Fruit fly (Drosophila melanogaster) S2 (cell line): Measurements from ENCODE around the gene CG14568.

Experiments used
- CG8478 ChIP-seq: fragments of >200 bp; optimal IDR thresholded peaks from 2 replicates; lab custom pipeline; 2018
- CTCF ChIP-seq, 2 experiments: fragments of >200 bp; optimal IDR thresholded peaks; 2 replicates each; lab custom pipeline; 2018

The CG14568 gene

DNA sequence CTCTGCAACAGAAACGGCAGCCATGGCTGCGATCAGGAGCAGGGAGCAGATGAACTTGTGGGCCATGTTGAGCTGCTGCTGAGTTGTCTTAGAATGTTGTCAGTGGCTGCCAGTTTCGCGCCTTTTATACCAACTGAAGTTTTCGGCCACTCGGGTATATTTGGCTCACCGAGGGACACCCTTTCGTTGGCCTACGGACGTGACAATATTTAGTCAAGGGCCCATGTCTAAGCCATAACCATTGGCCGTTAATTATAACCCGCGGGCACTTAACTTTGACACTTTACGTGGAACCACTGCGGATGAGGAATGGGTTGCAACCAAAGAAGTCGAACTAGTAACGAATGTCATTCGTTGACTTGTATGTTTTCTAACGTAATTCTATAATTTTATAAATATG lies at the start of gene CG14568:
Gene CG14568, minus strand, starts transcription at position 101 of the 400 bp plus-strand sequence.
- no peak for TF ChIP-seq CTCF (optimal IDR thresholded peaks at IDR 0.05; lab: Kevin White, UChicago)
- TF ChIP-seq CG8478, result no peak

- no peak for TF ChIP-seq CTCF (optimal IDR thresholded peaks at IDR 0.05; lab: Kevin White, UChicago)
- no peak for TF ChIP-seq CG8478
Observed at dm6 chr3L:21773855-21774254, 40.6 kb upstream of the CG14568 start.

DNA sequence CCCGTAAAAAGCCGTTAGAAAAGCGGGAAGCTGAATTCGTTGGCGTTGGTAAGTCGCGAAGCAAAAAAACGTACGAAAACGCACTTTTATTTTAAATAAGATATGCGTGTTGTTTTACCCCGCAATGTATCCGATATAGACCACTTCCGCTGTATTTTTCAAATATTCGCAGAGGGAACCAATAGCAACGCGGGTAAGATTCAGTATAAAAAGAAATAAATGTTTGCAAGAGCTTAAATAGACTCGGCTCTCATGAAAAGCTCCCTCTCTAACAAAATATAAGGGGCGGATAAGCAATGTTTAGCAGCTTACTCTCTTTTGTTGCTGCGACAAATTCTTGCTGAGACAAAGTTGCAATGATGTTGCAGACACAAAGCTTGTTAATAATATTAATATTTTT lies 37.0 kb upstream of the CG14568 start, which contains the start of gene Syn1:
Gene Syn1, minus strand, starts transcription at position 207 of the 400 bp plus-strand sequence.
- no peak for TF ChIP-seq CTCF (optimal IDR thresholded peaks at IDR 0.05; lab: Kevin White, UChicago)
- no peak for TF ChIP-seq CG8478

- TF ChIP-seq CTCF (optimal IDR thresholded peaks at IDR 0.05; lab: Kevin White, UChicago) (no peak), CG8478 (no peak)
Observed at dm6 chr3L:21769515-21769914, 36.2 kb upstream of the CG14568 start, which contains the start of gene CG7370. CG7370 (plus strand) TSS chr3L:21769815.

- TF ChIP-seq CG8478 (no peak), CTCF (optimal IDR thresholded peaks at IDR 0.05; lab: Kevin White, UChicago) (no peak)
Observed at dm6 chr3L:21765931-21766330, 32.6 kb upstream of the CG14568 start.

- TF ChIP-seq CTCF (optimal IDR thresholded peaks at IDR 0.05; lab: Kevin White, UChicago) (no peak), CG8478 (no peak)
Observed at dm6 chr3L:21756857-21757256, 23.6 kb upstream of the CG14568 start, which contains the start of gene CG14564. CG14564 (plus strand) TSS chr3L:21757157.

- TF ChIP-seq CTCF (optimal IDR thresholded peaks at IDR 0.05; lab: Kevin White, UChicago) (no peak), CG8478 (no peak)
Observed at dm6 chr3L:21744169-21744568, 10.9 kb upstream of the CG14568 start, which contains the start of gene CG14565. CG14565 (minus strand) TSS chr3L:21744269.

DNA sequence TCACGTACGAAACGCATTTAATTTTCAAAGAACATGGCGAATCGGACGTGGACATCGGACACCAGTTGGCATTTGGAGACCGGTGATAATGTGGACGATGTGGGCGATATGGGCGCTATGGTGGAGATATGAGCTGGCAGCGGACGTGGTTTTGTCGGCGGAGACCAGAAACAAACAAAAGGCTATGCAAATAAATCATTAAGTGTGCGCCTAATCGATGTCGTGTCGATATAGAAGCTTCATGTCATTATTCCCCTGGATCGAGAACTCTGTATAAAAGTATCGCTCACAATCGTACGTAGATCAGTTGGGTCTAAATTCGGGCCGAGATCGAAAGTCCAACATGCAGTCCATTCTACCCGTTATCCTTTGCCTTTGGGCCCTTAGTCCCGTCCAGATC lies 7.9 kb upstream of the CG14568 start, which contains the start of gene CG14572:
Gene CG14572, plus strand, starts transcription at position 301 of the 400 bp plus-strand sequence.
- TF ChIP-seq CG8478 (no peak), CTCF (optimal IDR thresholded peaks at IDR 0.05; lab: Kevin White, UChicago) (no peak)

DNA sequence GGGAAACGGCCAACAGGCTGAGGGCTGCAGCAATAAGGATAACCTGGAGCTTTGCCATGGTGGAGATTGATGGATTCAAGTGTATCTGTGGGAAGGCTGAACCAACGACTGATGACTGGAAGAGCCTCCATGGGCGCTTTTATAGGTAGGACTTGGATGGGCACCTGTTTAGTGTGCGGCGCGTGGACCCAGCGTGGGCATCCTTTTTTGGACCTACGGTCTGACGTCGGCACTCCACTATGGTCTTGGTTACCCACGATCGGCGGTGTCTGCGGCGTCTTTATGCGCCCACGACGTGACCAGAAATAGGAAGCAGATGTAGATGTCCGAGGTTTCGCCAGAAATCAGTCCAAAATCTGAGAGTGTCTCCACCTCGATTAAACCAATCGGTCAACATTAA lies 6.9 kb upstream of the CG14568 start, which contains the start of gene CG14566:
Gene CG14566, minus strand, starts transcription at position 101 of the 400 bp plus-strand sequence.
- TF ChIP-seq CTCF (optimal IDR thresholded peaks at IDR 0.05; lab: Kevin White, UChicago) (no peak), CG8478 (no peak)

DNA sequence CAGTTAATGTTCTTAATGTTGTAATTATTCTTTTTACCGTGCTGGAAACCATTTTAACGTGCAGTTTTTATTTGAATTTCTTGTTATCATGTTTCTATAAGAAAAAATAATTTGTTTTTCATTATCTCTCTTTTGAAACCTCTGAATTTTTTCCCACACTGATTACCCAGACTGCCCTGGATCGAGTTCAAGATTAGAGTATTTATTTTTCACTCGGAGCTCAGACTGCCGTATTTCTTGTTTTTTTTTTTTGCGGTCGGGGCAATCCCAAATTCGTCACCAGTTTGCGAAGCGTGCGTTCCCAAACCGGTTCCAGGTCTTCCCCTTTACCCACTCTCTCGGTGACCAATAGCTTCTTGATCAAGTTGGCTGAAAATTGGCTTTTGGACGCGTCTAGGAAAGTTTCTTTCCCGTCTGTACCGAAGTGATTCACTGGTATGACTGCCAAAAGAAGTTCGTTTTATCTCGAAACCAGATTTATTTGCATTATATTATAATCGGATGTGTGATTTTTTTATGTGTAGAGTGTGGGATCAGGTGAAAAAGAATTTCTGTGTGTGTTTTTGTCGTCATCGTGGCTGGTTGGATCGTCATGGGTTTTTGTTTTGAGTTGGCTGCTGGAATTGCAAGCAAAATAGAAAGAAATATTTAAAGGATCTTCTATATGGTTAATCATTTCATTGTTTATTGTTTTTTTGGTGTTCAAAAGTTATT lies 5.9 kb upstream of the CG14568 start:
- TF ChIP-seq CTCF (optimal IDR thresholded peaks at IDR 0.05; lab: Kevin White, UChicago), result no peak

DNA sequence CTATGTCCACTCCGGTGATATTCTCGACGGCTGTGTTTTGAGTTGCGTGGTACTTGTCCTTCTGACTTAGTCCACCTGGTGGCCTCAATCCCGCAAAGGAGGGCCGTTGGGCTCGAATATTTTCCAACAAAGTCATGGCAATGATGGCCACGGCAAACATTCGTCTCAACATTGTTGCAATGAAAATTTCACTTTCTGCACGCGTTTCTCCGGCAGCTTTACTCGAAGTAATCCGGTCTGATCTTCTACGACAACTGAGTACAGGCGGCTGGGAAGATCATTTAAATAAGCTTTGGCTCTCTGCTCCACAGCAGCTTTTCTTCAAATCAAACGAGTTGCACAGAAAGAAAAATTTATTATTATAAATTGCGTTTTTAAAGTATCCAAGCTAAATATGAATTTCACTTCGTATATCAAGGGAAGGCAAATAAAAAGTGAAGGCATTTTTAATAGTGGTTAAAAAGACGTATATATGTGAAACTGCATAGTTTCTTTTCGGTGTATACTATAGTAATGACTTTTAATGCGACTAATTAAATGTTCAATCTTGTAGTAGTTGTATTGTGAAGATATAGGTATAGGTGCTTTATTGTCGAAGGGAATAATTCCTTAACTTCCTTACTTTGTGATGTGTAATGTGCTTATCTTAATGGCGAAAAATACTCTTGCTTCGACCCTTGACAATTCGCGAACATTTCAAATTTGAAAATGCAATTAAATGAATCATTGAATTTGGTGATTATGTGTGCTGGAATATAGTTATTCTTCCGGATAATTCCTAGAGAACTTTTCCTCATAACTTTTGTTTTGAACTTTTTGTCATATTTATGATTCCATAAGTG lies 5.1 kb upstream of the CG14568 start, which contains the start of gene CG14567:
Gene CG14567, minus strand, starts transcription at position 256 of the 842 bp plus-strand sequence.
- TF ChIP-seq CG8478 (no peak), CTCF (optimal IDR thresholded peaks at IDR 0.05; lab: Kevin White, UChicago) (no peak)

dm6 chr3L:21733799-21734198 lies 512 bp upstream of the CG14568 start, which contains the start of gene CG14573:
CG14573 (plus strand) TSS chr3L:21734099.
- TF ChIP-seq CG8478, result no peak
- TF ChIP-seq CTCF (optimal IDR thresholded peaks at IDR 0.05; lab: Kevin White, UChicago), result no peak

dm6 chr3L:21731104-21731600 lies 2.1 kb downstream of the CG14568 start, which contains the start of gene CG14569:
CG14569 (minus strand) TSS chr3L:21731550.
- TF ChIP-seq CG8478 (no peak), CTCF (optimal IDR thresholded peaks at IDR 0.05; lab: Kevin White, UChicago) (no peak)

dm6 chr3L:21730354-21730753 lies 2.9 kb downstream of the CG14568 start, which contains the start of gene CG14570:
CG14570 (minus strand) TSS chr3L:21730454.
- TF ChIP-seq CG8478, result no peak
- TF ChIP-seq CTCF (optimal IDR thresholded peaks at IDR 0.05; lab: Kevin White, UChicago), result no peak

DNA sequence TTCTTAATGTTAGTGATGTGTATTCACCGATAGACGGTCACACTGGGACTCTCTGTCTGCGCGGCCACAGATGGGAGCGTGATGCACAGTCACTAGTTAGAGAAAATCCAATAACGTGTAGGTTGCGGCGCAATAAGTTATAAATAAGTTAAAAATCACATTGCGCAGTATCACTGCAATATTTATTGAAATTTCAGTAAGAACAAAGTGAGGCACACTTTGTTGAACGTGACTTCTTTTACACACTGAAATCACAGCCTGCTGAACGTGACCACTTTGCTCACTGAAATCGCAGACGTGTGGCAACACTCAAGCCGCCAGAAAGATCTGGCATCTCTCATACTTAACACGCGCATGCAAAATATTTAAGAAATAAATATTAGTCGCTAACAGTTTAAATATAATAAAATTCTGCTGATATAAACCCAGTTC lies 4.7 kb downstream of the CG14568 start, which contains the start of the genes CG11247 and Polr2H:
Gene CG11247, minus strand, starts transcription at position 191 of the 432 bp plus-strand sequence.
Gene Polr2H, plus strand, starts transcription at position 317 of the 432 bp plus-strand sequence.
- TF ChIP-seq CTCF (optimal IDR thresholded peaks at IDR 0.05; lab: Kevin White, UChicago) (peak in 1 of 2 experiments; percentile 41), CG8478 (no peak)
